Fruit fly (Drosophila melanogaster): ENCODE measurements around the gene CG31126.

DNA sequence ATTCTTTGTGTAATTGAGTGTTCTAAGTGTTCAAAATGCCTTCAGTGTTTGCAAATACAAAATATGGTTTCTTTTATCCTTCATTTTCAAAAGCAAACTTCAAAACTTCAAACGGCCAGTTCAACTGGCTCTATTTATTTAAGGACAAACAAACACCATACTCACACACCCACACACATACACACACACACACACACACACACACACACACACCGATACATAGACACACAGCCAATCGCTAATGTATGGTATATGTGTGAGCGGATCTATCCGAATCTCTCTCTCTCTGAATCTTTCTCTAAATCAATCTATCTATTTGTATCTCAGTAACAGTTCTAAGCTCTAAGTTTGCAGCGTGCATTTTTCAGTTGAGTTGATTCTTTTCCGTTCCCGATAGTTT, 33.4 kb downstream of the CG31126 start:
- no peak for TF ChIP-seq Abd-B (GFP tag; optimal IDR thresholded peaks at IDR 0.05)
- TF ChIP-seq lola (GFP tag; optimal IDR thresholded peaks at IDR 0.05), result no peak
- TF ChIP-seq usp (GFP tag; optimal IDR thresholded peaks at IDR 0.05), result no peak
- no peak for TF ChIP-seq dsf (GFP tag; optimal IDR thresholded peaks at IDR 0.05; ENCODE audit: borderline replicate concordance)
- no peak for TF ChIP-seq foxo (GFP tag; optimal IDR thresholded peaks at IDR 0.05)
- TF ChIP-seq rgr (GFP tag; optimal IDR thresholded peaks at IDR 0.05), result no peak
